Fruit fly (Drosophila melanogaster) whole organism, embryonic: ENCODE results near the gene Cwc25.

Experiments used
- ATbp ChIP-seq: fragments of 200-800 bp; sonication (Bioruptor generic); optimal IDR thresholded peaks from 2 replicates; lab custom pipeline; 2017; ENCODE audit warnings: missing biosample characterization, mild to moderate bottlenecking, missing genetic modification characterization, missing genetic modification reagents
- CG10267 ChIP-seq: fragments of 200-800 bp; sonication (Bioruptor generic); optimal IDR thresholded peaks from 2 replicates; lab custom pipeline; 2018; ENCODE audit warnings: missing biosample characterization, mild to moderate bottlenecking, missing genetic modification characterization, moderate library complexity
- CG10274 ChIP-seq: fragments of 200-800 bp; sonication (Bioruptor generic); optimal IDR thresholded peaks from 3 replicates; lab custom pipeline; 2017; ENCODE audit warnings: missing biosample characterization, mild to moderate bottlenecking, missing genetic modification characterization
- CG10321 ChIP-seq: fragments of 200-800 bp; sonication (Bioruptor generic); IDR thresholded peaks from 2 replicates; pipeline ENCODE4 v1.3.6; 2022; ENCODE audit warnings: missing biosample characterization, missing genetic modification characterization
- CG13123 ChIP-seq: fragments of 200-800 bp; sonication (Bioruptor generic); optimal IDR thresholded peaks from 2 replicates; lab custom pipeline; 2016; ENCODE audit warnings: missing biosample characterization, missing genetic modification characterization
- CG14050 ChIP-seq: fragments of 200-800 bp; sonication (Bioruptor generic); IDR thresholded peaks from 3 replicates; pipeline ENCODE4 v1.3.6; 2022; ENCODE audit warnings: missing biosample characterization, missing genetic modification characterization
- CG14860 ChIP-seq: fragments of 200-800 bp; sonication (Bioruptor generic); IDR thresholded peaks from 3 replicates; pipeline ENCODE4 v1.3.6; 2022; ENCODE audit warnings: missing biosample characterization, missing genetic modification characterization; ENCODE audit not compliant: partially characterized antibody
- CG15514 ChIP-seq: fragments of 200-800 bp; sonication (Bioruptor generic); optimal IDR thresholded peaks from 3 replicates; lab custom pipeline; 2017; ENCODE audit warnings: missing biosample characterization, missing genetic modification characterization, mild to moderate bottlenecking, moderate library complexity, missing genetic modification reagents
- CG16813 ChIP-seq: fragments of 200-800 bp; sonication (Bioruptor generic); IDR thresholded peaks from 3 replicates; pipeline ENCODE4 v1.3.6; 2022; ENCODE audit warnings: missing biosample characterization, missing genetic modification characterization; ENCODE audit not compliant: partially characterized antibody
- CG16815 ChIP-seq: fragments of 200-800 bp; sonication (Bioruptor generic); optimal IDR thresholded peaks from 3 replicates; lab custom pipeline; 2017; ENCODE audit warnings: missing biosample characterization, mild to moderate bottlenecking, missing genetic modification characterization
- CG2875 ChIP-seq: fragments of 200-800 bp; sonication (Bioruptor generic); optimal IDR thresholded peaks from 2 replicates; lab custom pipeline; 2017; ENCODE audit warnings: missing biosample characterization, mild to moderate bottlenecking, missing genetic modification characterization, missing genetic modification reagents
- CG3065 ChIP-seq: fragments of 200-800 bp; sonication (Bioruptor generic); optimal IDR thresholded peaks from 2 replicates; lab custom pipeline; 2016; ENCODE audit warnings: missing biosample characterization, missing genetic modification characterization
- CG31224 ChIP-seq: fragments of 200-800 bp; sonication (Bioruptor generic); IDR thresholded peaks from 2 replicates; pipeline ENCODE4 v1.3.6; 2022; ENCODE audit warnings: missing biosample characterization, missing genetic modification characterization
- CG4707 ChIP-seq: fragments of 200-800 bp; sonication (Bioruptor generic); optimal IDR thresholded peaks from 2 replicates; lab custom pipeline; 2018; ENCODE audit warnings: missing biosample characterization, mild to moderate bottlenecking, missing genetic modification characterization, moderate library complexity
- CG5953 ChIP-seq: fragments of 200-800 bp; sonication (Bioruptor generic); IDR thresholded peaks from 2 replicates; pipeline ENCODE4 v1.3.6; 2022; ENCODE audit warnings: missing biosample characterization, missing genetic modification characterization
- CG6683 ChIP-seq: fragments of 200-800 bp; sonication (Bioruptor generic); optimal IDR thresholded peaks from 2 replicates; lab custom pipeline; 2017; ENCODE audit warnings: missing biosample characterization, mild to moderate bottlenecking, missing genetic modification characterization, missing genetic modification reagents
- CG7786 ChIP-seq: fragments of 200-800 bp; sonication (Bioruptor generic); optimal IDR thresholded peaks from 2 replicates; lab custom pipeline; 2016; ENCODE audit warnings: missing biosample characterization, missing genetic modification characterization
- CG8281 ChIP-seq: fragments of 200-800 bp; sonication (Bioruptor generic); optimal IDR thresholded peaks from 2 replicates; lab custom pipeline; 2018; ENCODE audit warnings: missing biosample characterization, mild to moderate bottlenecking, missing genetic modification characterization, moderate library complexity
- CG8290 ChIP-seq, 3 experiments: fragments of 200-800 bp; sonication (Bioruptor generic); optimal IDR thresholded peaks; 2 replicates each; lab custom pipeline; 2016 to 2019; ENCODE audit warnings: missing biosample characterization in 3 of 3, missing genetic modification characterization in 3 of 3, mild to moderate bottlenecking in 2 of 3, moderate library complexity in 1 of 3
- CG9797 ChIP-seq: fragments of 200-800 bp; sonication (Bioruptor generic); optimal IDR thresholded peaks from 3 replicates; lab custom pipeline; 2018; ENCODE audit warnings: missing biosample characterization, mild to moderate bottlenecking, missing genetic modification characterization
- D19A ChIP-seq: fragments of 200-800 bp; optimal IDR thresholded peaks from 3 replicates; lab custom pipeline; 2019; ENCODE audit warnings: missing biosample characterization, mild to moderate bottlenecking, missing genetic modification characterization, moderate library complexity
- Gug ChIP-seq: fragments of 200-800 bp; sonication (Bioruptor generic); IDR thresholded peaks from 4 replicates; pipeline ENCODE4 v1.3.6; 2022; ENCODE audit warnings: missing biosample characterization, missing genetic modification characterization
- Med ChIP-seq: fragments of 200-800 bp; sonication (Bioruptor generic); peaks from one replicate; lab custom pipeline; 2016; ENCODE audit warnings: missing biosample characterization, missing genetic modification characterization, mild to moderate bottlenecking, inconsistent platforms, moderate library complexity
- Meics ChIP-seq: fragments of 200-800 bp; sonication (Bioruptor generic); optimal IDR thresholded peaks from 2 replicates; lab custom pipeline; 2017; ENCODE audit warnings: missing biosample characterization, mild to moderate bottlenecking, missing genetic modification characterization
- TFAM ChIP-seq: fragments of 200-800 bp; sonication (Bioruptor generic); optimal IDR thresholded peaks from 2 replicates; lab custom pipeline; 2017; ENCODE audit warnings: missing biosample characterization, missing genetic modification characterization, inconsistent platforms
- bsh ChIP-seq, 2 experiments: fragments of 200-800 bp; sonication (Bioruptor generic); optimal IDR thresholded peaks; 2 replicates each; lab custom pipeline; 2017 to 2018; ENCODE audit warnings: mild to moderate bottlenecking in 2 of 2, missing biosample characterization in 2 of 2, missing genetic modification characterization in 2 of 2, moderate library complexity in 1 of 2
- chinmo ChIP-seq: fragments of 200-800 bp; sonication (Bioruptor generic); IDR thresholded peaks from 4 replicates; pipeline ENCODE4 v1.3.6; 2022; ENCODE audit warnings: missing biosample characterization, missing genetic modification characterization; ENCODE audit not compliant: partially characterized antibody
- corto ChIP-seq: fragments of 200-800 bp; sonication (Bioruptor generic); optimal IDR thresholded peaks from 2 replicates; lab custom pipeline; 2016; ENCODE audit warnings: missing biosample characterization, mild to moderate bottlenecking, missing genetic modification characterization, moderate library complexity
- crp ChIP-seq, 2 experiments: fragments of 200-800 bp; sonication (Bioruptor generic); optimal IDR thresholded peaks; 2 replicates in 1 of 2; 3 replicates in 1 of 2; lab custom pipeline; 2017; ENCODE audit warnings: missing biosample characterization in 2 of 2, missing genetic modification characterization in 2 of 2, mild to moderate bottlenecking in 1 of 2, moderate library complexity in 1 of 2
- dan ChIP-seq: fragments of 200-800 bp; sonication (Bioruptor generic); IDR thresholded peaks from 2 replicates; pipeline ENCODE4 v1.3.6; 2022; ENCODE audit warnings: missing biosample characterization, missing genetic modification characterization
- danr ChIP-seq: fragments of 200-800 bp; sonication (Bioruptor generic); IDR thresholded peaks from 2 replicates; pipeline ENCODE4 v1.3.6; 2022; ENCODE audit warnings: missing biosample characterization, missing genetic modification characterization
- dimm ChIP-seq: fragments of 200-800 bp; sonication (Bioruptor generic); IDR thresholded peaks from 2 replicates; pipeline ENCODE4 v1.3.6; 2022; ENCODE audit warnings: missing biosample characterization, missing genetic modification characterization
- dysf ChIP-seq: fragments of 200-800 bp; sonication (Bioruptor generic); IDR thresholded peaks from 3 replicates; pipeline ENCODE4 v1.3.6; 2022; ENCODE audit warnings: missing biosample characterization, missing genetic modification characterization
- fd64A ChIP-seq: fragments of 200-800 bp; sonication (Bioruptor generic); optimal IDR thresholded peaks from 3 replicates; lab custom pipeline; 2018; ENCODE audit warnings: missing biosample characterization, mild to moderate bottlenecking, missing genetic modification characterization
- gcm ChIP-seq: fragments of 200-800 bp; sonication (Bioruptor generic); optimal IDR thresholded peaks from 2 replicates; lab custom pipeline; 2019; ENCODE audit warnings: missing biosample characterization, mild to moderate bottlenecking, missing genetic modification characterization, moderate library complexity
- jigr1 ChIP-seq: fragments of 200-800 bp; sonication (Bioruptor generic); IDR thresholded peaks from 3 replicates; pipeline ENCODE4 v1.3.6; 2022; ENCODE audit warnings: missing biosample characterization, missing genetic modification characterization
- jumu ChIP-seq: fragments of 200-800 bp; sonication (Bioruptor generic); optimal IDR thresholded peaks from 3 replicates; lab custom pipeline; 2016; ENCODE audit warnings: missing biosample characterization, missing genetic modification characterization
- onecut ChIP-seq: fragments of 200-800 bp; sonication (Bioruptor generic); IDR thresholded peaks from 2 replicates; pipeline ENCODE4 v1.3.6; 2022; ENCODE audit warnings: missing biosample characterization, missing genetic modification characterization
- pum ChIP-seq: fragments of 200-800 bp; sonication (Bioruptor generic); optimal IDR thresholded peaks from 2 replicates; lab custom pipeline; 2016; ENCODE audit warnings: missing biosample characterization, missing genetic modification characterization
- pzg ChIP-seq: fragments of 200-800 bp; sonication (Bioruptor generic); optimal IDR thresholded peaks from 3 replicates; lab custom pipeline; 2018; ENCODE audit warnings: missing biosample characterization, mild to moderate bottlenecking, missing genetic modification characterization, moderate library complexity
- sisA ChIP-seq: fragments of 200-800 bp; sonication (Bioruptor generic); IDR thresholded peaks from 2 replicates; pipeline ENCODE4 v1.3.6; 2022; ENCODE audit warnings: missing biosample characterization, missing genetic modification characterization
- sob ChIP-seq: fragments of 200-800 bp; sonication (Bioruptor generic); IDR thresholded peaks from 2 replicates; pipeline ENCODE4 v1.3.6; 2022; ENCODE audit warnings: missing biosample characterization, missing genetic modification characterization
- sqz ChIP-seq: fragments of 200-800 bp; sonication (Bioruptor generic); optimal IDR thresholded peaks from 3 replicates; lab custom pipeline; 2018; ENCODE audit warnings: missing biosample characterization, mild to moderate bottlenecking, missing genetic modification characterization
- sr ChIP-seq: fragments of 200-800 bp; sonication (Bioruptor generic); IDR thresholded peaks from 3 replicates; pipeline ENCODE4 v1.3.6; 2022; ENCODE audit warnings: missing biosample characterization, missing genetic modification characterization
- toy ChIP-seq: fragments of 200-800 bp; sonication (Bioruptor generic); IDR thresholded peaks from 2 replicates; pipeline ENCODE4 v1.3.6; 2022; ENCODE audit warnings: missing biosample characterization, missing genetic modification characterization
- yki ChIP-seq: fragments of >200 bp; optimal IDR thresholded peaks from 3 replicates; lab custom pipeline; 2018

Cwc25 gene

dm6 chr2L:2749144-2749766, 4.4 kb downstream of the Cwc25 start (continued):
- TF ChIP-seq CG4707 = peak; percentile 29
- TF ChIP-seq CG2875 (GFP tag; lab: Kevin White, UChicago) = peak; percentile 52
- TF ChIP-seq CG15514 (GFP tag; lab: Kevin White, UChicago) = peak; percentile 25
- no peak for TF ChIP-seq jumu
- TF ChIP-seq Gug (GFP tag; lab: Robert Waterston, UW) = 0 out of 4 replicates have a peak, but pooled peaks have one; percentile 40
- TF ChIP-seq Med (GFP tag; lab: Kevin White, UChicago) = peak; percentile 61
- TF ChIP-seq CG9797 (GFP tag; lab: Kevin White, UChicago) = peak; percentile 12
- no peak for TF ChIP-seq yki (lab: Kevin White, UChicago)
- TF ChIP-seq ATbp = peak; percentile 83

dm6 chr2L:2750337-2751084, 5.6 kb downstream of the Cwc25 start:
- peak; percentile 34 for TF ChIP-seq gcm (GFP tag; lab: Kevin White, UChicago)
- TF ChIP-seq pzg (GFP tag; lab: Kevin White, UChicago) = peak; percentile 22
- peak; percentile 32 for TF ChIP-seq CG8290 (GFP tag; optimal IDR thresholded peaks at IDR 0.05; lab: Kevin White, UChicago)
- TF ChIP-seq CG8290 (tag; optimal IDR thresholded peaks at IDR 0.05; lab: Kevin White, UChicago) = peak in 1 of 2 experiments; percentile 94
- peak; percentile 79 for TF ChIP-seq pum (GFP tag; lab: Kevin White, UChicago)
- peak; percentile 18 for TF ChIP-seq sqz (GFP tag; lab: Kevin White, UChicago)
- no peak for TF ChIP-seq chinmo (GFP tag; lab: Robert Waterston, UW)
- TF ChIP-seq fd64A = peak; percentile 59
- no peak for TF ChIP-seq jigr1 (GFP tag; lab: Robert Waterston, UW)
- peak; percentile 56 for TF ChIP-seq CG16815 (GFP tag; lab: Kevin White, UChicago)
- no peak for TF ChIP-seq sisA (GFP tag; lab: Robert Waterston, UW)
- no peak for TF ChIP-seq sob (GFP tag; lab: Robert Waterston, UW)
- peak; percentile 99 for TF ChIP-seq CG10274
- TF ChIP-seq Med (GFP tag; lab: Kevin White, UChicago) = peak; percentile 98
- no peak for TF ChIP-seq sr (GFP tag; lab: Robert Waterston, UW)
- no peak for TF ChIP-seq dan (GFP tag; lab: Robert Waterston, UW)
- TF ChIP-seq CG14050 (GFP tag; lab: Robert Waterston, UW) = no peak
- TF ChIP-seq Meics = peak; percentile 88
- TF ChIP-seq CG9797 (GFP tag; lab: Kevin White, UChicago) = peak; percentile 34
- no peak for TF ChIP-seq CG16813
- TF ChIP-seq onecut (GFP tag; lab: Robert Waterston, UW) = peak; percentile 70
- peak in 1 of 2 experiments; percentile 16 for TF ChIP-seq crp (GFP tag; optimal IDR thresholded peaks at IDR 0.05; lab: Kevin White, UChicago)
- no peak for TF ChIP-seq dysf
- no peak for TF ChIP-seq CG10321 (GFP tag; lab: Robert Waterston, UW)
- TF ChIP-seq TFAM (GFP tag; lab: Kevin White, UChicago) = no peak
- TF ChIP-seq D19A = peak; percentile 93
- no peak for TF ChIP-seq dimm (GFP tag; lab: Robert Waterston, UW)
- no peak for TF ChIP-seq corto (GFP tag; lab: Kevin White, UChicago)
- TF ChIP-seq CG13123 (GFP tag; lab: Kevin White, UChicago) = peak; percentile 5
- TF ChIP-seq CG6683 = peak; percentile 52
- TF ChIP-seq CG3065 (GFP tag; lab: Kevin White, UChicago) = peak; percentile 26
- peak; percentile 65 for TF ChIP-seq CG8281 (tag; lab: Kevin White, UChicago)
- no peak for TF ChIP-seq CG14860
- no peak for TF ChIP-seq CG31224 (GFP tag; lab: Robert Waterston, UW)
- no peak for TF ChIP-seq toy
- no peak for TF ChIP-seq CG5953 (GFP tag; lab: Robert Waterston, UW)
- peak; percentile 79 for TF ChIP-seq CG10267 (tag; lab: Kevin White, UChicago)
- peak; percentile 76 for TF ChIP-seq CG7786
- peak; percentile 73 to 79 for TF ChIP-seq bsh (GFP tag; optimal IDR thresholded peaks at IDR 0.05; lab: Kevin White, UChicago)
- no peak for TF ChIP-seq danr (GFP tag; lab: Robert Waterston, UW)
